Fruit fly (Drosophila melanogaster) whole organism: ENCODE data around the gene MBD-like.

ENCODE experiments used
- CG8478 ChIP-seq: fragments of >200 bp; optimal IDR thresholded peaks from 2 replicates; lab custom pipeline; 2018; ENCODE audit warnings: inconsistent platforms
- EcR ChIP-seq, 2 experiments: fragments of >200 bp; optimal IDR thresholded peaks; 2 replicates each; lab custom pipeline; 2017; ENCODE audit warnings: missing biosample characterization in 2 of 2, missing genetic modification characterization in 2 of 2, missing genetic modification reagents in 2 of 2
- psq ChIP-seq: fragments of >200 bp; optimal IDR thresholded peaks from 2 replicates; lab custom pipeline; 2017
- usp ChIP-seq: fragments of >200 bp; optimal IDR thresholded peaks from 2 replicates; lab custom pipeline; 2017; ENCODE audit warnings: missing biosample characterization, missing genetic modification characterization, mixed read lengths

DNA sequence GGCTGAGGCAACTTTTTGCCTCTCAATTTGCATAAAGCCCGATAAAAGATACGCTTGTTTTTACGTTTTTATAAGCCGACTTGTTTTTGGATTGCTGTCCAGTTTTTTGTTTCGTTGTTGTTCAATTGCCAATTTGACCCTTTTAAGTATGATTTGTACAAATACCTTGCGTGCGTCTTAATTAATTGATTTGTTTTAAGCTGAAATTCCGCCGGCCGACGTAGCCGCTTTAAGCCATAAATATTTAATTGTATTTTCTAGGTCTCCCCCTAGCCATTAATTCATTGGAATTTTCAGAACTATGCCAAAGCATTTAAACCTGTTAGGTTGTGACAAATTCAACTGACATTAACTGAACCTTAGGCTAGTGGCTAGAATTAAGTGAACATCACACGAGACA, 37.1 kb downstream of the MBD-like start:
- TF ChIP-seq usp (GFP tag; lab: Kevin White, UChicago), result no peak
- TF ChIP-seq EcR (GFP tag; optimal IDR thresholded peaks at IDR 0.05; lab: Kevin White, UChicago), result no peak
- no peak for TF ChIP-seq CG8478 (lab: Kevin White, UChicago)
- no peak for TF ChIP-seq psq (lab: Kevin White, UChicago)
